Fruit fly (Drosophila melanogaster) Kc167 (cell line): ENCODE results near the gene nonA.

Experiments
- Myc ChIP-seq: fragments of >200 bp; optimal IDR thresholded peaks from 2 replicates; lab custom pipeline; 2017; ENCODE audit warnings: missing external identifiers
- Sin3A ChIP-seq: fragments of >200 bp; optimal IDR thresholded peaks from 2 replicates; lab custom pipeline; 2018; ENCODE audit warnings: missing external identifiers
- h ChIP-seq: fragments of >200 bp; optimal IDR thresholded peaks from 3 replicates; lab custom pipeline; 2018; ENCODE audit warnings: missing external identifiers
- insv ChIP-seq: fragments of >200 bp; optimal IDR thresholded peaks from 3 replicates; lab custom pipeline; 2018; ENCODE audit warnings: missing external identifiers
- psq ChIP-seq: fragments of >200 bp; optimal IDR thresholded peaks from 2 replicates; lab custom pipeline; 2017; ENCODE audit warnings: missing external identifiers

- TF ChIP-seq psq (lab: Kevin White, UChicago) (no peak), Myc (lab: Kevin White, UChicago) (no peak), h (lab: Kevin White, UChicago) (no peak), Sin3A (no peak), insv (lab: Kevin White, UChicago) (no peak)
Observed at dm6 chrX:16391397-16391796, 30.0 kb downstream of the nonA start, which contains the start of the genes TH1 and mei-41.
